Fruit fly (Drosophila melanogaster): ENCODE data around the gene CG12219.
A peak's percentile ranks its signal among the peaks of the same experiment; 100 is the strongest.

The CG12219 gene

DNA sequence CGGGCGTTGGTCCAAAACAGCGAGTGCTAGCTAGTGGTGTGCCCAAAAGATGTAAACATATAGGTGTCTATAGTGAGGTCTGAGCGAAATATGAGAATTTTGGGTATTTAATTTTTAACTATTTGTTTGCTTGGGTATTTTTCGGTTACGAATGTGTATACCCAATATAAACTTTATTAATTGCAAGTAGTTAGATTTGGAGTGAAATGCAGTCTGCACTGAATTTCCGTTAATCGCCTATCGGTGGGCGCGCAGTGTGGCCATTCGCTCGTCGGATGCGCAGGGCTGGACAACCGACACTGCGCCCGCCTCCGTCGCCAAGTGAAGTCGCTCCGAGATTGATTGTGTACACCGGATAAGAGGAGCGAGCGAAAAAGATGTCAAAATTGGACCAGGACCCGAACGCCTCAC, 6.0 kb downstream of the CG12219 start, which contains the start of the genes CG15891 and CG3815 (continued):
- TF ChIP-seq Dp (GFP tag; optimal IDR thresholded peaks at IDR 0.05) = peak; percentile 18
- no peak for TF ChIP-seq CG2129 (GFP tag; IDR thresholded peaks at IDR 0.05; ENCODE audit: partially characterized antibody)
- TF ChIP-seq vnd (GFP tag; IDR thresholded peaks at IDR 0.05; ENCODE audit: partially characterized antibody) = no peak
- TF ChIP-seq pros (GFP tag; optimal IDR thresholded peaks at IDR 0.05) = no peak
- peak; percentile 72 for TF ChIP-seq Ptx1 (GFP tag; IDR thresholded peaks at IDR 0.05)
- no peak for TF ChIP-seq CG12744 (GFP tag; optimal IDR thresholded peaks at IDR 0.05)
- no peak for TF ChIP-seq dimm (GFP tag; IDR thresholded peaks at IDR 0.05)
- no peak for TF ChIP-seq yki (optimal IDR thresholded peaks at IDR 0.05)
- TF ChIP-seq Mrtf (GFP tag; IDR thresholded peaks at IDR 0.05) = no peak
- TF ChIP-seq Jarid2 (GFP tag; optimal IDR thresholded peaks at IDR 0.05) = no peak
- peak; percentile 23 for TF ChIP-seq NK7.1 (GFP tag; optimal IDR thresholded peaks at IDR 0.05)
- no peak for TF ChIP-seq Hr51 (GFP tag; optimal IDR thresholded peaks at IDR 0.05)
- TF ChIP-seq ranshi (GFP tag; IDR thresholded peaks at IDR 0.05) = peak; percentile 36; the same call in 1 of the 2 replicates
- no peak for TF ChIP-seq btn (GFP tag; optimal IDR thresholded peaks at IDR 0.05)
- no peak for TF ChIP-seq CG8281 (tag; optimal IDR thresholded peaks at IDR 0.05)
- TF ChIP-seq Meics (GFP tag; optimal IDR thresholded peaks at IDR 0.05) = no peak
- TF ChIP-seq CG14667 (GFP tag; IDR thresholded peaks at IDR 0.05) = no peak
- TF ChIP-seq CG32772 (GFP tag; IDR thresholded peaks at IDR 0.05) = no peak
- no peak for TF ChIP-seq ftz-f1 (GFP tag; optimal IDR thresholded peaks at IDR 0.05)
- peak; percentile 3 for TF ChIP-seq gcm (GFP tag; optimal IDR thresholded peaks at IDR 0.05)
- peak; percentile 95 for TF ChIP-seq CG17186 (GFP tag; optimal IDR thresholded peaks at IDR 0.05)
- no peak for TF ChIP-seq psq (GFP tag; optimal IDR thresholded peaks at IDR 0.05)
- no peak for TF ChIP-seq CG17612 (GFP tag; IDR thresholded peaks at IDR 0.05)
- TF ChIP-seq sisA (GFP tag; IDR thresholded peaks at IDR 0.05) = peak; percentile 51
- TF ChIP-seq ab (GFP tag; optimal IDR thresholded peaks at IDR 0.05) = no peak
- no peak for TF ChIP-seq pan (optimal IDR thresholded peaks at IDR 0.05)
- TF ChIP-seq pan (GFP tag; optimal IDR thresholded peaks at IDR 0.05 in 1 of 2, IDR thresholded peaks at IDR 0.05 in 1 of 2) = peak in 1 of 2 experiments; percentile 7
- no peak for TF ChIP-seq Lpt (GFP tag; optimal IDR thresholded peaks at IDR 0.05)
- no peak for TF ChIP-seq prd (optimal IDR thresholded peaks at IDR 0.05)
- TF ChIP-seq prd (GFP tag; IDR thresholded peaks at IDR 0.05) = peak; percentile 71
- TF ChIP-seq Atf6 (GFP tag; IDR thresholded peaks at IDR 0.05) = peak; percentile 35; the same call in 1 of the 2 replicates
- 0 out of 3 replicates have a peak, but pooled peaks have one; percentile 35 for TF ChIP-seq HLH4C (GFP tag; IDR thresholded peaks at IDR 0.05; ENCODE audit: partially characterized antibody)
- TF ChIP-seq CG11456 (GFP tag; IDR thresholded peaks at IDR 0.05) = peak; percentile 39; the same call in 1 of the 3 replicates
- no peak for TF ChIP-seq wor (GFP tag; IDR thresholded peaks at IDR 0.05)
- TF ChIP-seq ERR (GFP tag; optimal IDR thresholded peaks at IDR 0.05) = no peak
- peak; percentile 5 for TF ChIP-seq Ssrp (tag; optimal IDR thresholded peaks at IDR 0.05)
- peak; percentile 81 for TF ChIP-seq CG12155 (GFP tag; optimal IDR thresholded peaks at IDR 0.05)
- peak; percentile 33 for TF ChIP-seq Camta (GFP tag; optimal IDR thresholded peaks at IDR 0.05)
- TF ChIP-seq CG13775 (GFP tag; optimal IDR thresholded peaks at IDR 0.05) = peak; percentile 67
- TF ChIP-seq CG4328 (GFP tag; optimal IDR thresholded peaks at IDR 0.05) = no peak
- 0 out of 3 replicates have a peak, but pooled peaks have one; percentile 48 for TF ChIP-seq Opbp (GFP tag; IDR thresholded peaks at IDR 0.05; ENCODE audit: partially characterized antibody)
- TF ChIP-seq Aef1 (GFP tag; IDR thresholded peaks at IDR 0.05) = peak; percentile 54; the same call in 2 of the 3 replicates
- no peak for TF ChIP-seq tio (GFP tag; optimal IDR thresholded peaks at IDR 0.05)
- 0 out of 2 replicates have a peak, but pooled peaks have one; percentile 40 for TF ChIP-seq klu (GFP tag; IDR thresholded peaks at IDR 0.05)
- TF ChIP-seq CG10431 (GFP tag; optimal IDR thresholded peaks at IDR 0.05) = no peak
- no peak for TF ChIP-seq Kr (GFP tag; optimal IDR thresholded peaks at IDR 0.05)
- no peak for TF ChIP-seq CG13123 (GFP tag; optimal IDR thresholded peaks at IDR 0.05)
- TF ChIP-seq HmgD (GFP tag; optimal IDR thresholded peaks at IDR 0.05) = peak; percentile 3
- TF ChIP-seq pzg (GFP tag; optimal IDR thresholded peaks at IDR 0.05) = peak; percentile 73
- TF ChIP-seq tna (GFP tag; IDR thresholded peaks at IDR 0.05; ENCODE audit: partially characterized antibody) = no peak
- peak; percentile 23; the same call in 1 of the 2 replicates for TF ChIP-seq inv (GFP tag; IDR thresholded peaks at IDR 0.05; ENCODE audit: partially characterized antibody)
- no peak for TF ChIP-seq CG10321 (GFP tag; IDR thresholded peaks at IDR 0.05)
